Worm (Caenorhabditis elegans) whole organism, late embryonic: ENCODE results near the gene arl-1.

ENCODE experiments used
- C08G9.2 ChIP-seq: sonication (generic microtip); optimal IDR thresholded peaks from 2 replicates; lab custom pipeline; 2016; ENCODE audit warnings: mild to moderate bottlenecking, missing genetic modification characterization, moderate library complexity, missing compliant biosample characterization
- F13H6.1 ChIP-seq: sonication (generic microtip); optimal IDR thresholded peaks from 2 replicates; lab custom pipeline; 2016; ENCODE audit warnings: missing genetic modification characterization, missing compliant biosample characterization
- ama-1 ChIP-seq: fragments of 150-350 bp; optimal IDR thresholded peaks from 2 replicates; lab custom pipeline; 2014
- ceh-18 ChIP-seq: sonication (generic microtip); optimal IDR thresholded peaks from 2 replicates; lab custom pipeline; 2016; ENCODE audit warnings: missing genetic modification characterization, missing compliant biosample characterization
- elt-2 ChIP-seq: sonication (generic microtip); optimal IDR thresholded peaks from 2 replicates; lab custom pipeline; 2016; ENCODE audit warnings: missing genetic modification reagents, missing genetic modification characterization, missing compliant biosample characterization
- hlh-8 ChIP-seq: sonication (generic microtip); optimal IDR thresholded peaks from 2 replicates; lab custom pipeline; 2016; ENCODE audit warnings: missing genotype, missing genetic modification characterization, missing compliant biosample characterization
- nfya-1 ChIP-seq: sonication (generic microtip); optimal IDR thresholded peaks from 2 replicates; lab custom pipeline; 2017; ENCODE audit warnings: missing genetic modification characterization, mild to moderate bottlenecking, missing compliant biosample characterization, antibody characterized with exemption, moderate library complexity
- pqm-1 ChIP-seq: sonication (generic microtip); optimal IDR thresholded peaks from 2 replicates; lab custom pipeline; 2016; ENCODE audit warnings: missing genetic modification characterization, missing compliant biosample characterization
- pros-1 ChIP-seq: fragments of 150-350 bp; optimal IDR thresholded peaks from 2 replicates; lab custom pipeline; 2014; ENCODE audit warnings: missing biosample characterization, missing genetic modification reagents, missing genetic modification characterization
- rnt-1 ChIP-seq: sonication (generic microtip); optimal IDR thresholded peaks from 2 replicates; lab custom pipeline; 2016; ENCODE audit warnings: missing genetic modification characterization, missing compliant biosample characterization
- sdc-2 ChIP-seq: sonication (generic microtip); optimal IDR thresholded peaks from 2 replicates; lab custom pipeline; 2016; ENCODE audit warnings: missing genotype, missing genetic modification characterization, missing compliant biosample characterization
- tbx-2 ChIP-seq: sonication (generic microtip); optimal IDR thresholded peaks from 2 replicates; lab custom pipeline; 2016; ENCODE audit warnings: missing genetic modification characterization, missing compliant biosample characterization
- ttx-3 ChIP-seq: sonication (generic microtip); optimal IDR thresholded peaks from 2 replicates; lab custom pipeline; 2016; ENCODE audit warnings: missing genetic modification reagents, missing genetic modification characterization, missing compliant biosample characterization

ce11 chrII:8540412-8540811 is 41.4 kb upstream of the arl-1 start, which contains the start of gene pqn-73:
- no peak for TF ChIP-seq ama-1 (lab: Kevin White, UChicago)
- TF ChIP-seq rnt-1 (tag; lab: Kevin White, UChicago), result no peak
- TF ChIP-seq elt-2 (tag; lab: Kevin White, UChicago), result no peak
- TF ChIP-seq pqm-1 (tag; lab: Kevin White, UChicago), result no peak
- no peak for TF ChIP-seq C08G9.2 (tag; lab: Kevin White, UChicago)
- no peak for TF ChIP-seq tbx-2 (tag; lab: Kevin White, UChicago)
- TF ChIP-seq F13H6.1 (tag; lab: Kevin White, UChicago), result no peak
- TF ChIP-seq hlh-8 (tag; lab: Kevin White, UChicago), result no peak
- no peak for TF ChIP-seq pros-1
- no peak for TF ChIP-seq ceh-18
- TF ChIP-seq sdc-2 (tag; lab: Kevin White, UChicago), result no peak
- no peak for TF ChIP-seq ttx-3 (tag; lab: Kevin White, UChicago)
- TF ChIP-seq nfya-1 (tag; lab: Kevin White, UChicago), result no peak
